Fruit fly (Drosophila melanogaster) whole organism: ENCODE measurements around the gene Cp7Fb.

Experiments used
- CG8478 ChIP-seq: fragments of >200 bp; optimal IDR thresholded peaks from 2 replicates; lab custom pipeline; 2018; ENCODE audit warnings: inconsistent platforms
- psq ChIP-seq: fragments of >200 bp; optimal IDR thresholded peaks from 2 replicates; lab custom pipeline; 2017

DNA sequence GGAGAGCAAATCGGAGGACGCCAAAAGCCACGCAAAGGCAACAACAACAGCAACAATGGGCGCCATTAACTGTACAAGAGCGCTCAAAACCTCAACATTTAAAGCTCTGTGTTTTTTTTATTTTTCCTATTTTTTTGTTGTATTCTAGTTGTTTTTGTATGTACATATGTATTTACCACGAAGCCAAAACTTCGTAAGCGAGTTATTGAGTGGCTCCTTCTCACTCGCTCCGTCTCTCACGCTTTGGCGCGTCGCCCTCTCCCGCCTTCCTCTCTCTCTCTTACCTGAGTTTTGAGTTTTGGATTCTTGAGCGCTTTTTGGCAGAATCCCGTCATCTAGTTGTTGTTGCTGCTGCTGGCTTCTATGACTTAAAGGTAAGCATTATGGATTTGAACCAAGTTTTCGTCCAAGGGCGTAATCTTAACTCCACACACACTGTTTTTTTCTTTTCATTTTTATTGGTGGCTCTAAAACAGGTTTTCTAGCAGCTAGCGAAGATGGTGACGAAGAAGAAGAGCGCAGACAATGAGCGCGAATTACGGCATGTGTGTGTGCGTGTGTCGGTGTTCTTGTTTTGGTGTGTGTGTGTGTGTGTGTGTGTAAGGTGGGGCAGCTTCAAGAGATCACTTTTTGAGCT lies 44.5 kb downstream of the Cp7Fb start:
- TF ChIP-seq psq (lab: Kevin White, UChicago) (no peak), CG8478 (no peak)
